Worm (Caenorhabditis elegans): ENCODE results near the gene K11H12.10.

- TF ChIP-seq ama-1 (optimal IDR thresholded peaks at IDR 0.05): no peak
- TF ChIP-seq ama-1 (GFP tag; optimal IDR thresholded peaks at IDR 0.05): no peak
- TF ChIP-seq B0035.1 (tag; optimal IDR thresholded peaks at IDR 0.05): no peak
- TF ChIP-seq snpc-4 (GFP tag; optimal IDR thresholded peaks at IDR 0.05): no peak
- peak in 2 of 4 experiments; percentile 12 to 45 for TF ChIP-seq snpc-4 (tag; optimal IDR thresholded peaks at IDR 0.05)
- TF ChIP-seq lsy-27 (tag; optimal IDR thresholded peaks at IDR 0.05; ENCODE audit: borderline replicate concordance, insufficient read depth): no peak
- TF ChIP-seq lsl-1 (GFP tag; optimal IDR thresholded peaks at IDR 0.05): no peak
- no peak for TF ChIP-seq ztf-28 (GFP tag; IDR thresholded peaks at IDR 0.05)
- TF ChIP-seq lag-1 (GFP tag; IDR thresholded peaks at IDR 0.05): no peak
- TF ChIP-seq repo-1 (tag; optimal IDR thresholded peaks at IDR 0.05): peak; percentile 58
- no peak for TF ChIP-seq chd-7 (tag; optimal IDR thresholded peaks at IDR 0.05)
- TF ChIP-seq pha-4 (tag; optimal IDR thresholded peaks at IDR 0.05): no peak
- no peak for TF ChIP-seq Y79H2A.3 (GFP tag; conservative IDR thresholded peaks at IDR 0.05)
- TF ChIP-seq mes-4 (tag; optimal IDR thresholded peaks at IDR 0.05): no peak
- TF ChIP-seq ekl-4 (GFP tag; IDR thresholded peaks at IDR 0.05): peak; percentile 92
- TF ChIP-seq F55B11.4 (tag; optimal IDR thresholded peaks at IDR 0.05; ENCODE audit: borderline replicate concordance, insufficient read depth): no peak
These were observed 22.6 kb upstream of the K11H12.10 start, which contains the start of gene K11H12.1 for ce11 chrIV:653138-653848.
